Worm (Caenorhabditis elegans) whole organism, early embryonic: Measurements from ENCODE around the gene R12B2.7.

Source experiments
- B0310.2 ChIP-seq: sonication (generic microtip); optimal IDR thresholded peaks from 2 replicates; lab custom pipeline; 2016; ENCODE audit warnings: mild to moderate bottlenecking, missing genetic modification characterization, missing compliant biosample characterization
- F13C5.2 ChIP-seq: sonication (generic microtip); optimal IDR thresholded peaks from 2 replicates; lab custom pipeline; 2017; ENCODE audit warnings: mild to moderate bottlenecking, missing genetic modification characterization, inconsistent platforms, missing compliant biosample characterization
- aly-1 ChIP-seq: sonication (generic microtip); optimal IDR thresholded peaks from 2 replicates; lab custom pipeline; 2016; ENCODE audit warnings: missing genetic modification characterization, missing compliant biosample characterization
- ama-1 ChIP-seq: fragments of 150-350 bp; optimal IDR thresholded peaks from 2 replicates; lab custom pipeline; 2014
- ceh-13 ChIP-seq: fragments of 200-800 bp; sonication (Bioruptor generic); optimal IDR thresholded peaks from 2 replicates; lab custom pipeline; 2018; ENCODE audit warnings: mild to moderate bottlenecking, missing genetic modification characterization, missing compliant biosample characterization
- ceh-36 ChIP-seq: sonication (generic microtip); optimal IDR thresholded peaks from 2 replicates; lab custom pipeline; 2016; ENCODE audit warnings: missing genetic modification characterization, inconsistent platforms, missing compliant biosample characterization
- ets-7 ChIP-seq: sonication (generic microtip); optimal IDR thresholded peaks from 2 replicates; lab custom pipeline; 2016; ENCODE audit warnings: missing genotype, missing genetic modification characterization, missing compliant biosample characterization
- flt-1 ChIP-seq: fragments of 200-800 bp; sonication (Bioruptor generic); IDR thresholded peaks from 2 replicates; pipeline ENCODE4 v1.3.6; 2022; ENCODE audit warnings: missing genetic modification characterization, missing compliant biosample characterization
- hmbx-1 ChIP-seq: sonication (generic microtip); optimal IDR thresholded peaks from 2 replicates; lab custom pipeline; 2016; ENCODE audit warnings: mild to moderate bottlenecking, missing genetic modification characterization, missing compliant biosample characterization
- hmg-4 ChIP-seq: fragments of 200-800 bp; sonication (Bioruptor generic); optimal IDR thresholded peaks from 2 replicates; lab custom pipeline; 2018; ENCODE audit warnings: mild to moderate bottlenecking, missing genetic modification characterization, missing compliant biosample characterization
- hnd-1 ChIP-seq: sonication (generic microtip); optimal IDR thresholded peaks from 2 replicates; lab custom pipeline; 2016; ENCODE audit warnings: missing genetic modification characterization, missing compliant biosample characterization
- pes-1 ChIP-seq: fragments of 200-800 bp; sonication (Bioruptor generic); IDR thresholded peaks from 2 replicates; pipeline ENCODE4 v1.3.6; 2022; ENCODE audit warnings: missing genetic modification reagents, missing genetic modification characterization, missing compliant biosample characterization
- scrt-1 ChIP-seq: fragments of 200-800 bp; sonication (Bioruptor generic); IDR thresholded peaks from 2 replicates; pipeline ENCODE4 v1.3.6; 2022; ENCODE audit warnings: missing genetic modification characterization, missing compliant biosample characterization
- sea-1 ChIP-seq: fragments of 200-800 bp; sonication (Bioruptor generic); conservative IDR thresholded peaks from 2 replicates; pipeline ENCODE4 v1.3.6; 2022; ENCODE audit warnings: missing genetic modification characterization, missing compliant biosample characterization
- tbx-11 ChIP-seq: fragments of 200-800 bp; sonication (Bioruptor generic); IDR thresholded peaks from 2 replicates; pipeline ENCODE4 v1.3.6; 2022; ENCODE audit warnings: missing genetic modification characterization, missing compliant biosample characterization
- tbx-37 ChIP-seq: fragments of 200-800 bp; sonication (Bioruptor generic); conservative IDR thresholded peaks from 2 replicates; pipeline ENCODE4 v1.3.6; 2022; ENCODE audit warnings: missing genetic modification reagents, missing genetic modification characterization, missing compliant biosample characterization
- tra-4 ChIP-seq: sonication (generic microtip); optimal IDR thresholded peaks from 2 replicates; lab custom pipeline; 2017; ENCODE audit warnings: missing genetic modification characterization, missing compliant biosample characterization

Gene R12B2.7

DNA sequence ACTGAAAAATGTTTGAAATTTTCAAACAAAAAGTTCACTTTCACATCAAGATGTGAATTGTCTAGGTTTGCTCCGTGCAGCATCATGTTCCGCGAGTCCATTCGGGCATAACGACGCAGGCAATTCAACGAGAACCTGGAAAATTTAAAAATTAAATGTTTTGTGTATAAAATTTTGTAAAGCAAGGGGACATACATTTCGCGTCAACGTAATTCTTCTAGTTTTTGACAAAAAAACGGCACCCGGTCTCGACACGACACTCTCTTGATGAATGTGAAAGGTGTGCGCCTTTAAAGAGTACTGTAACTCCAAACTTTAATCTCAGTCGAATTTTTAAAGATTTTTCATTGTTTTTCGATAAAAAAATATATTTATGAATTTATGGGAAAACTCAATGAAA is 19.2 kb downstream of the R12B2.7 start, which contains the start of gene R12B2.6:
Gene R12B2.6 (minus strand): TSS at position 101 of the 400 bp plus-strand sequence.
- TF ChIP-seq sea-1 (GFP tag; lab: Robert Waterston, UW) (no peak), ceh-13 (GFP tag; lab: Kevin White, UChicago) (no peak), hmbx-1 (tag; lab: Kevin White, UChicago) (no peak), tra-4 (tag; lab: Kevin White, UChicago) (no peak), scrt-1 (GFP tag; lab: Robert Waterston, UW) (no peak), ceh-36 (tag; lab: Kevin White, UChicago) (no peak), hnd-1 (tag; lab: Kevin White, UChicago) (no peak), tbx-37 (GFP tag; lab: Robert Waterston, UW) (no peak), pes-1 (no peak), hmg-4 (GFP tag; lab: Kevin White, UChicago) (no peak), B0310.2 (tag; lab: Kevin White, UChicago) (no peak), aly-1 (tag; lab: Kevin White, UChicago) (no peak), flt-1 (GFP tag; lab: Robert Waterston, UW) (no peak), ets-7 (tag; lab: Kevin White, UChicago) (no peak), F13C5.2 (no peak), tbx-11 (no peak), ama-1 (lab: Kevin White, UChicago) (no peak)

DNA sequence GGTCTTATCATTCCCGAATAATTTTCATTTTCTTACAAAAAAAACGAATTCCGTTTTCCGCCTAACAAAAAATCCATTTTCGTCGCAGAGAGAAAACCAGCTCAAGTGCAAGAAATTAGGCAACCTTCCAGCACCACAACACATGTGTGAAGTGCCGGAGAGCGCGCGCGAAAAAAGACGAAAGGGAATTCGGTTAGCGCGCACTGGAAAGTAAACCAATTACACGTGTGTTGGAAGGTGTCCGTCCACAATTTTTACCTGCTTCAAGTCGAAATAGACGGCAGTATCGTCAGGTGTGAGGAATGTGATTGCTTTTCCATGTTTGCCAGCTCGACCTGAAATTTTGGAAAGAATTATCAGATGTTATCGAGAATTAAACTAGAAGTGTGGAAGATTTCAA is 19.8 kb downstream of the R12B2.7 start:
- TF ChIP-seq flt-1 (GFP tag; lab: Robert Waterston, UW) (no peak), ceh-36 (tag; lab: Kevin White, UChicago) (no peak), pes-1 (no peak), ama-1 (lab: Kevin White, UChicago) (no peak), F13C5.2 (no peak), aly-1 (tag; lab: Kevin White, UChicago) (no peak), hnd-1 (tag; lab: Kevin White, UChicago) (no peak), ceh-13 (GFP tag; lab: Kevin White, UChicago) (no peak), tbx-11 (no peak), B0310.2 (tag; lab: Kevin White, UChicago) (no peak), hmbx-1 (tag; lab: Kevin White, UChicago) (no peak), hmg-4 (GFP tag; lab: Kevin White, UChicago) (no peak), tra-4 (tag; lab: Kevin White, UChicago) (no peak), tbx-37 (GFP tag; lab: Robert Waterston, UW) (no peak), ets-7 (tag; lab: Kevin White, UChicago) (no peak), scrt-1 (GFP tag; lab: Robert Waterston, UW) (no peak), sea-1 (GFP tag; lab: Robert Waterston, UW) (no peak)

DNA sequence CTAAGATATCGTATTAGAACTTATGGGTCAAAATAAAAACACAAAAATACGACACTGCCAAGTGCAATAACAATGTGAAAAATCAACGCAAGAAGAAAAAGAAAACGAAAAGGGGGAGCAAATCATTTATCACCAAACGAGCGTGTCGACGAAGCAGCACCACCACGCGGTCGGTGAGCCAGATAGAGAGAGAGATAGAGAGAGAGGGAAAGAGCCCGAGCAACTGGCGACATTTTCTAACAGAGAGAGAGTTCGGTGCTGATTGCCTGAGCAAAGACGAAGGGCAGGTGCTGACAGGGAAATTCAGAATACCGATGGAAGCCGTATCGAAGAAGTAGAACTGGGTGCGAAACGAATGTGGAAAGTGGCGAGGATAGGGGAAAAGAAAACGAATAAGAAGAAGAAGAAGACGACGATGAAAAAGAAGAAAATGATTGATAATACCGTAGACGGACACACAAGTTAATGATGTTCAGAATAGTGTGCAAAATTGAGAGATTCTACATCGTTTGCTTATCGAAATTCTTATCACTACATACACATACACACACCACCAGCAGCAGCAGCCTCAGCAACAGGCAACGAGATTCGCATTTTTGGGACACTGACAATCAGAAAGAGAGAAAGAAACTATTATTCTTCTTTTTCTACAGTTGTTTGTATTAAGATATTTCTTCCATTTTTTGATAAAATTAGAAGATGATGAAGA is 20.5 kb downstream of the R12B2.7 start:
- TF ChIP-seq ama-1 (lab: Kevin White, UChicago) (no peak), ceh-36 (tag; lab: Kevin White, UChicago) (no peak), ceh-13 (GFP tag; lab: Kevin White, UChicago) (no peak), hmbx-1 (tag; lab: Kevin White, UChicago) (no peak), aly-1 (tag; lab: Kevin White, UChicago) (no peak), hmg-4 (GFP tag; lab: Kevin White, UChicago) (no peak), flt-1 (GFP tag; lab: Robert Waterston, UW) (no peak), scrt-1 (GFP tag; lab: Robert Waterston, UW) (no peak), tbx-37 (GFP tag; lab: Robert Waterston, UW) (no peak), ets-7 (tag; lab: Kevin White, UChicago) (no peak), tra-4 (tag; lab: Kevin White, UChicago) (no peak), sea-1 (GFP tag; lab: Robert Waterston, UW) (no peak)

DNA sequence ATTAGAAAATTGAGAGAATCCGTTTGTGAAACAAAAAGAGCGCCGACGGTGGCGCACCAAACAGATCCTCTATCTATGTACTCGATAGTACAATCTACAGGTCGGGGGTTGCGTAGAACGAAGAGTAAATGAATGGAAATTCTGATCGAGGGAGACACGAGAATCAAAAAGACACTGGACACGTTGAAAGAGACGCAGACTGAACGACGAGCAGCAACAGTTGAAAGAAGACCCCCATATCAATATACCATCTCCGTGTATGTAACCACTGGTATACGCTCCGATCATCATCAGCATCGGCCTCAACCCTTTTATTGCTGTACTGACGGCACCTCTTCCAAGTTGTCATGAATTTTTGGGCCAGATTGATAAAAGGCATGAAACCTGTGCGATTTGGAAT is 21.4 kb downstream of the R12B2.7 start:
- no peak for TF ChIP-seq B0310.2 (tag; lab: Kevin White, UChicago)
- no peak for TF ChIP-seq tra-4 (tag; lab: Kevin White, UChicago)
- no peak for TF ChIP-seq flt-1 (GFP tag; lab: Robert Waterston, UW)
- TF ChIP-seq tbx-11, result no peak
- no peak for TF ChIP-seq hmg-4 (GFP tag; lab: Kevin White, UChicago)
- no peak for TF ChIP-seq ets-7 (tag; lab: Kevin White, UChicago)
- no peak for TF ChIP-seq scrt-1 (GFP tag; lab: Robert Waterston, UW)
- TF ChIP-seq pes-1, result no peak

DNA sequence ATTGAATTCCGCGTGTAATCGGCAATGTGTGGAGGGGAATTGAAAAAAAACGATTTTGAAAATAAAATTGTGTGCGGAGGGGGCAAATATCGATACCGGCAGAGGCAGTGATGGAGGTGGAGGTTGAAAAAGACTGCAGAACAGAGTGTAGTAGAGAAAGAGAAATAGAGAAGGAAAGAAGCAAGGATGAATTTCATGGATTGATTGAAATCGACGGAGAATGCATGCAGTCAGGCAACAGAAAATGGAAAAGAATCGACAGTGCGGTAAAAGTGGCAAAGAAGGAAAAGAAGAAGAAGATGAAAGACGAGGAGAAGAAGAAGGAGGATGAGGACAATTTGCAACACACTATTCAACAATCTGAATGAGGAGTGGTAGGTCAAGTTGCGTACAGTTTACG is 22.0 kb downstream of the R12B2.7 start, which contains the start of gene W04D12.1:
Gene W04D12.1 (plus strand): TSS at position 111 of the 400 bp plus-strand sequence.
- TF ChIP-seq ceh-36 (tag; lab: Kevin White, UChicago) (no peak), aly-1 (tag; lab: Kevin White, UChicago) (no peak), ceh-13 (GFP tag; lab: Kevin White, UChicago) (no peak), flt-1 (GFP tag; lab: Robert Waterston, UW) (no peak), hmbx-1 (tag; lab: Kevin White, UChicago) (no peak), pes-1 (no peak), ama-1 (lab: Kevin White, UChicago) (no peak), tra-4 (tag; lab: Kevin White, UChicago) (no peak), hnd-1 (tag; lab: Kevin White, UChicago) (no peak), scrt-1 (GFP tag; lab: Robert Waterston, UW) (no peak), tbx-11 (no peak), hmg-4 (GFP tag; lab: Kevin White, UChicago) (no peak), ets-7 (tag; lab: Kevin White, UChicago) (no peak), F13C5.2 (no peak), B0310.2 (tag; lab: Kevin White, UChicago) (no peak)

DNA sequence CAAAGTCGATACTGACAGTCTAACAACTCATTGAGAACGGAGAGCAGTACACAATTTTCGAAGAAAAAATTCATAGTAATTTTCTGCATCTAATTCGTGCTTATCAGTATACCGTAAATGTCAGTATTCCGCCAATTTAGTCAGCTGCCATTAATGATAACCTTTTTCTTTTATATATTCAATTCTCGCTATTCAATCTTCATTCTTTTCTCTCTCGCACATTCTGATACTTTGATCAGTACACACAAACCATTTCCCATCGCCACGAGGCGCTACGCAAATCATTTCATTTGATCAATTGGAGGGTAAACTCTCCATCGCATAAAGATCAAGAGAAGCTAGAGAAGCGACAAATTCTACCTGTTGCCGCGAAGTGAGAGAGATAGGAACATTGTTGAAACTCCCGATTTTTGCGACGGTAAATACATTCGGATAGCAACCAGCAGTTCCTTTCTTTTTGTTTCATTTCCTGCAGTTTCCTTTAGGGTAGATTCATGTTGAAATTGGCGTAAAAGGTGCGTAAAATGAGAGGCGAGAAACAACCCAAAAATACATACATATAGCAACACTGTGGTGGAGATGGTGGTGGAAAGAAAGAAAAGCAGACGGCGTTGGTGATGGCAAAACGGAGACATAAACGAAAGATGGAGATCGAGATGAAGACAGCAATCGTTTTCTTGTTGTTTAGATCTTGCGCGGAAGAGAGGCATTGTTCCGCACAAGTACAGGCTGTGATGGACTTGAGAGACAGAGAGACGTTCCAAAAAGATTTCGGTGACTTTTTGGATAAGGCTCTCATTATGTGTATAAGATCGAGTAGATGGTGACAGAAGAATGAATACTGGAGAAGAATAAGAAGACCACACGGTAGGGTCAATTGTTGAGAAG is 23.6 kb downstream of the R12B2.7 start:
- TF ChIP-seq ama-1 (lab: Kevin White, UChicago) (no peak), ets-7 (tag; lab: Kevin White, UChicago) (no peak), F13C5.2 (no peak), ceh-13 (GFP tag; lab: Kevin White, UChicago) (no peak), ceh-36 (tag; lab: Kevin White, UChicago) (no peak), hmbx-1 (tag; lab: Kevin White, UChicago) (no peak), B0310.2 (tag; lab: Kevin White, UChicago) (no peak), sea-1 (GFP tag; lab: Robert Waterston, UW) (no peak), aly-1 (tag; lab: Kevin White, UChicago) (no peak), tbx-37 (GFP tag; lab: Robert Waterston, UW) (no peak), hmg-4 (GFP tag; lab: Kevin White, UChicago) (no peak), tbx-11 (no peak), flt-1 (GFP tag; lab: Robert Waterston, UW) (no peak)
